Fruit fly (Drosophila melanogaster) whole organism, embryonic: ENCODE results near the gene mbt.
A peak's percentile ranks its signal among the peaks of the same experiment; 100 is the strongest.

Experiments used
- Atf6 ChIP-seq: fragments of 200-800 bp; sonication (Bioruptor generic); IDR thresholded peaks from 2 replicates; pipeline ENCODE4 v1.3.6; 2022; ENCODE audit warnings: missing biosample characterization, missing genetic modification characterization
- CG12769 ChIP-seq: fragments of 200-800 bp; sonication (Bioruptor generic); optimal IDR thresholded peaks from 2 replicates; lab custom pipeline; 2019; ENCODE audit warnings: missing biosample characterization, mild to moderate bottlenecking, missing genetic modification characterization, moderate library complexity
- CG13894 ChIP-seq: fragments of 200-800 bp; sonication (Bioruptor generic); optimal IDR thresholded peaks from 3 replicates; lab custom pipeline; 2018; ENCODE audit warnings: missing biosample characterization, mild to moderate bottlenecking, missing genetic modification characterization, moderate library complexity
- CG14710 ChIP-seq: fragments of 200-800 bp; sonication (Bioruptor generic); optimal IDR thresholded peaks from 3 replicates; lab custom pipeline; 2019; ENCODE audit warnings: missing biosample characterization, mild to moderate bottlenecking, missing genetic modification characterization, moderate library complexity
- CG1603 ChIP-seq: fragments of 200-800 bp; sonication (Bioruptor generic); optimal IDR thresholded peaks from 2 replicates; lab custom pipeline; 2019; ENCODE audit warnings: missing biosample characterization, mild to moderate bottlenecking, missing genetic modification characterization, moderate library complexity
- CG17328 ChIP-seq: fragments of 200-800 bp; sonication (Bioruptor generic); IDR thresholded peaks from 2 replicates; pipeline ENCODE4 v1.3.6; 2022; ENCODE audit warnings: missing biosample characterization, missing genetic modification characterization
- CG17385 ChIP-seq: fragments of 200-800 bp; sonication (Bioruptor generic); optimal IDR thresholded peaks from 3 replicates; lab custom pipeline; 2018; ENCODE audit warnings: missing biosample characterization, mild to moderate bottlenecking, missing genetic modification characterization
- CG2712 ChIP-seq: fragments of 200-800 bp; optimal IDR thresholded peaks from 3 replicates; lab custom pipeline; 2019; ENCODE audit warnings: missing biosample characterization, mild to moderate bottlenecking, missing genetic modification characterization, moderate library complexity
- CG2889 ChIP-seq: fragments of 200-800 bp; sonication (Bioruptor generic); IDR thresholded peaks from 3 replicates; pipeline ENCODE4 v1.3.6; 2022; ENCODE audit warnings: missing biosample characterization, missing genetic modification characterization
- CG31365 ChIP-seq: fragments of 200-800 bp; sonication (Bioruptor generic); optimal IDR thresholded peaks from 2 replicates; lab custom pipeline; 2018; ENCODE audit warnings: missing biosample characterization, mild to moderate bottlenecking, missing genetic modification characterization
- CG31441 ChIP-seq: fragments of 200-800 bp; sonication (Bioruptor generic); IDR thresholded peaks from 2 replicates; pipeline ENCODE4 v1.3.6; 2022; ENCODE audit warnings: missing biosample characterization, missing genetic modification characterization
- CG34224 ChIP-seq: fragments of 200-800 bp; sonication (Bioruptor generic); IDR thresholded peaks from 3 replicates; pipeline ENCODE4 v1.3.6; 2022; ENCODE audit warnings: missing biosample characterization, missing genetic modification characterization; ENCODE audit not compliant: partially characterized antibody
- CG34376 ChIP-seq: fragments of 200-800 bp; sonication (Bioruptor generic); optimal IDR thresholded peaks from 2 replicates; lab custom pipeline; 2018; ENCODE audit warnings: missing biosample characterization, mild to moderate bottlenecking, missing genetic modification characterization
- CG3847 ChIP-seq: fragments of 200-800 bp; sonication (Bioruptor generic); IDR thresholded peaks from 2 replicates; pipeline ENCODE4 v1.3.6; 2022; ENCODE audit warnings: missing biosample characterization, missing genetic modification characterization
- CG7928 ChIP-seq: fragments of 200-800 bp; sonication (Bioruptor generic); optimal IDR thresholded peaks from 2 replicates; lab custom pipeline; 2017; ENCODE audit warnings: missing biosample characterization, mild to moderate bottlenecking, missing genetic modification characterization
- CG7987 ChIP-seq: fragments of 200-800 bp; sonication (Bioruptor generic); optimal IDR thresholded peaks from 2 replicates; lab custom pipeline; 2018; ENCODE audit warnings: missing biosample characterization, mild to moderate bottlenecking, missing genetic modification characterization, moderate library complexity
- CG9727 ChIP-seq: fragments of 200-800 bp; sonication (Bioruptor generic); optimal IDR thresholded peaks from 3 replicates; lab custom pipeline; 2017; ENCODE audit warnings: missing biosample characterization, mild to moderate bottlenecking, missing genetic modification characterization
- CG9797 ChIP-seq: fragments of 200-800 bp; sonication (Bioruptor generic); optimal IDR thresholded peaks from 3 replicates; lab custom pipeline; 2018; ENCODE audit warnings: missing biosample characterization, mild to moderate bottlenecking, missing genetic modification characterization
- CTCF ChIP-seq: fragments of 200-800 bp; sonication (Bioruptor generic); optimal IDR thresholded peaks from 2 replicates; lab custom pipeline; 2017; ENCODE audit warnings: missing biosample characterization, mild to moderate bottlenecking, missing genetic modification characterization, moderate library complexity
- CoRest ChIP-seq: fragments of 200-800 bp; sonication (Bioruptor generic); optimal IDR thresholded peaks from 3 replicates; lab custom pipeline; 2018; ENCODE audit warnings: missing biosample characterization, mild to moderate bottlenecking, missing genetic modification characterization, moderate library complexity
- CrebB ChIP-seq: fragments of 200-800 bp; sonication (Bioruptor generic); optimal IDR thresholded peaks from 3 replicates; lab custom pipeline; 2018; ENCODE audit warnings: missing biosample characterization, mild to moderate bottlenecking, missing genetic modification characterization
- Dref ChIP-seq: fragments of 200-800 bp; sonication (Bioruptor generic); IDR thresholded peaks from 2 replicates; pipeline ENCODE4 v1.3.6; 2022; ENCODE audit warnings: missing biosample characterization, missing genetic modification characterization
- Elba2 ChIP-seq: fragments of 200-800 bp; sonication (Bioruptor generic); optimal IDR thresholded peaks from 3 replicates; lab custom pipeline; 2016; ENCODE audit warnings: missing biosample characterization, missing genetic modification characterization
- GATAe ChIP-seq: fragments of 200-800 bp; sonication (Bioruptor generic); conservative IDR thresholded peaks from 2 replicates; pipeline ENCODE4 v1.3.6; 2022; ENCODE audit warnings: missing biosample characterization, missing genetic modification characterization
- Hr51 ChIP-seq, 2 experiments: fragments of 200-800 bp; sonication (Bioruptor generic); optimal IDR thresholded peaks; 2 replicates in 1 of 2; 3 replicates in 1 of 2; lab custom pipeline; 2016 to 2018; ENCODE audit warnings: missing biosample characterization in 2 of 2, missing genetic modification characterization in 2 of 2, mild to moderate bottlenecking in 1 of 2, moderate library complexity in 1 of 2
- Lhr ChIP-seq: fragments of 200-800 bp; sonication (Bioruptor generic); optimal IDR thresholded peaks from 3 replicates; lab custom pipeline; 2017; ENCODE audit warnings: mild to moderate bottlenecking, missing biosample characterization, missing genetic modification reagents, missing genetic modification characterization
- Med ChIP-seq: fragments of 200-800 bp; sonication (Bioruptor generic); peaks from one replicate; lab custom pipeline; 2016; ENCODE audit warnings: missing biosample characterization, missing genetic modification characterization, mild to moderate bottlenecking, inconsistent platforms, moderate library complexity
- Myb ChIP-seq: fragments of 200-800 bp; sonication (Bioruptor generic); optimal IDR thresholded peaks from 2 replicates; lab custom pipeline; 2016; ENCODE audit warnings: missing biosample characterization, missing genetic modification characterization
- Opbp ChIP-seq: fragments of 200-800 bp; sonication (Bioruptor generic); IDR thresholded peaks from 3 replicates; pipeline ENCODE4 v1.3.6; 2022; ENCODE audit warnings: missing biosample characterization, missing genetic modification characterization; ENCODE audit not compliant: partially characterized antibody
- Pdp1 ChIP-seq, 2 experiments: fragments of 200-800 bp; sonication (Bioruptor generic); optimal IDR thresholded peaks; 3 replicates each; lab custom pipeline; 2016; ENCODE audit warnings: missing biosample characterization in 2 of 2, missing genetic modification characterization in 2 of 2, mild to moderate bottlenecking in 1 of 2, moderate library complexity in 1 of 2
- Ravus ChIP-seq: fragments of 200-800 bp; sonication (Bioruptor generic); IDR thresholded peaks from 2 replicates; pipeline ENCODE4 v1.3.6; 2022; ENCODE audit warnings: missing biosample characterization, missing genetic modification characterization
- Sry-δ ChIP-seq: fragments of 200-800 bp; sonication (Bioruptor generic); optimal IDR thresholded peaks from 2 replicates; lab custom pipeline; 2016; ENCODE audit warnings: missing biosample characterization, missing genetic modification characterization
- Taf1 ChIP-seq: fragments of 200-800 bp; sonication (Bioruptor generic); IDR thresholded peaks from 2 replicates; pipeline ENCODE4 v1.3.6; 2022; ENCODE audit warnings: missing biosample characterization, missing genetic modification characterization
- chif ChIP-seq, 2 experiments: fragments of 200-800 bp; sonication (Bioruptor generic); optimal IDR thresholded peaks; 3 replicates each; lab custom pipeline; 2016; ENCODE audit warnings: missing biosample characterization in 2 of 2, missing genetic modification characterization in 2 of 2
- crc ChIP-seq: fragments of 200-800 bp; sonication (Bioruptor generic); optimal IDR thresholded peaks from 2 replicates; lab custom pipeline; 2016; ENCODE audit warnings: missing biosample characterization, missing genetic modification characterization
- da ChIP-seq: fragments of 200-800 bp; sonication (Bioruptor generic); optimal IDR thresholded peaks from 2 replicates; lab custom pipeline; 2016; ENCODE audit warnings: missing biosample characterization, missing genetic modification characterization
- dpn ChIP-seq, 2 experiments: fragments of 200-800 bp; sonication (Bioruptor generic); optimal IDR thresholded peaks; 3 replicates each; lab custom pipeline; 2016; ENCODE audit warnings: missing biosample characterization in 2 of 2, missing genetic modification characterization in 2 of 2
- ftz-f1 ChIP-seq: fragments of 200-800 bp; sonication (Bioruptor generic); optimal IDR thresholded peaks from 2 replicates; lab custom pipeline; 2016; ENCODE audit warnings: missing biosample characterization, missing genetic modification characterization
- gfzf ChIP-seq: fragments of 200-800 bp; sonication (Bioruptor generic); optimal IDR thresholded peaks from 2 replicates; lab custom pipeline; 2016; ENCODE audit warnings: missing biosample characterization, mild to moderate bottlenecking, missing genetic modification characterization, moderate library complexity
- kah ChIP-seq: fragments of 200-800 bp; sonication (Bioruptor generic); optimal IDR thresholded peaks from 2 replicates; lab custom pipeline; 2018; ENCODE audit warnings: missing biosample characterization, mild to moderate bottlenecking, missing genetic modification characterization
- lola ChIP-seq, 3 experiments: fragments of >200 bp in 2 of 3; fragments of 200-800 bp in 1 of 3; sonication (Bioruptor generic) in 1 of 3; optimal IDR thresholded peaks; 2 replicates each; lab custom pipeline; 2017 to 2019; ENCODE audit warnings: missing biosample characterization in 3 of 3, missing genetic modification characterization in 3 of 3, mild to moderate bottlenecking in 1 of 3, moderate library complexity in 1 of 3
- org-1 ChIP-seq: fragments of 200-800 bp; sonication (Bioruptor generic); optimal IDR thresholded peaks from 2 replicates; lab custom pipeline; 2017; ENCODE audit warnings: missing biosample characterization, missing genetic modification characterization
- pzg ChIP-seq: fragments of 200-800 bp; sonication (Bioruptor generic); optimal IDR thresholded peaks from 3 replicates; lab custom pipeline; 2018; ENCODE audit warnings: missing biosample characterization, mild to moderate bottlenecking, missing genetic modification characterization, moderate library complexity
- rib ChIP-seq: fragments of 200-800 bp; sonication (Bioruptor generic); IDR thresholded peaks from 2 replicates; pipeline ENCODE4 v1.3.6; 2022; ENCODE audit warnings: missing biosample characterization, missing genetic modification characterization
- scrt ChIP-seq: fragments of 200-800 bp; sonication (Bioruptor generic); optimal IDR thresholded peaks from 2 replicates; lab custom pipeline; 2018; ENCODE audit warnings: missing biosample characterization, mild to moderate bottlenecking, missing genetic modification characterization, moderate library complexity
- so ChIP-seq: fragments of 200-800 bp; sonication (Bioruptor generic); IDR thresholded peaks from 3 replicates; pipeline ENCODE4 v1.3.6; 2022; ENCODE audit warnings: missing biosample characterization, missing genetic modification characterization
- stwl ChIP-seq: fragments of 200-800 bp; sonication (Bioruptor generic); optimal IDR thresholded peaks from 3 replicates; lab custom pipeline; 2018; ENCODE audit warnings: missing biosample characterization, mild to moderate bottlenecking, missing genetic modification characterization, moderate library complexity
- tap ChIP-seq: fragments of 200-800 bp; optimal IDR thresholded peaks from 3 replicates; lab custom pipeline; 2019; ENCODE audit warnings: missing biosample characterization, mild to moderate bottlenecking, missing genetic modification characterization, moderate library complexity
- tup ChIP-seq: fragments of 200-800 bp; sonication (Bioruptor generic); optimal IDR thresholded peaks from 2 replicates; lab custom pipeline; 2016; ENCODE audit warnings: missing biosample characterization, mild to moderate bottlenecking, missing genetic modification characterization, moderate library complexity
- wdn ChIP-seq: fragments of 200-800 bp; sonication (Bioruptor generic); IDR thresholded peaks from 2 replicates; pipeline ENCODE4 v1.3.6; 2022; ENCODE audit warnings: missing biosample characterization, missing genetic modification characterization

mbt gene

dm6 chrX:16598336-16598977 lies 12.0 kb upstream of the mbt start (continued):
- TF ChIP-seq tup = no peak
- TF ChIP-seq tap (tag; lab: Kevin White, UChicago) = no peak
- TF ChIP-seq Dref (GFP tag; lab: Robert Waterston, UW) = peak; percentile 32; the same call in 1 of the 2 replicates
- no peak for TF ChIP-seq Elba2 (GFP tag; lab: Kevin White, UChicago)
- TF ChIP-seq CG1603 (tag; lab: Kevin White, UChicago) = peak; percentile 26
- TF ChIP-seq Med (GFP tag; lab: Kevin White, UChicago) = peak; percentile 65
- TF ChIP-seq so (GFP tag; lab: Robert Waterston, UW) = no peak
- peak in 1 of 3 experiments; percentile 14 for TF ChIP-seq lola (GFP tag; optimal IDR thresholded peaks at IDR 0.05; lab: Kevin White, UChicago)
- no peak for TF ChIP-seq ftz-f1 (GFP tag; lab: Kevin White, UChicago)
- peak; percentile 2 for TF ChIP-seq Lhr (GFP tag; lab: Kevin White, UChicago)
- TF ChIP-seq Opbp = peak; percentile 39; the same call in 1 of the 3 replicates
- no peak for TF ChIP-seq CG17328 (GFP tag; lab: Robert Waterston, UW)
- peak; percentile 56 for TF ChIP-seq gfzf (GFP tag; lab: Kevin White, UChicago)
- TF ChIP-seq CG2889 (GFP tag; lab: Robert Waterston, UW) = no peak
- no peak for TF ChIP-seq Hr51 (GFP tag; optimal IDR thresholded peaks at IDR 0.05; lab: Kevin White, UChicago)
- TF ChIP-seq stwl (tag; lab: Kevin White, UChicago) = peak; percentile 26
- TF ChIP-seq CrebB = peak; percentile 5
- TF ChIP-seq CG13894 (tag; lab: Kevin White, UChicago) = no peak
- peak; percentile 42 for TF ChIP-seq Sry-δ
- peak; percentile 36; the same call in 1 of the 2 replicates for TF ChIP-seq CG31441 (GFP tag; lab: Robert Waterston, UW)
- peak; percentile 4 for TF ChIP-seq CG34376
- TF ChIP-seq wdn (GFP tag; lab: Robert Waterston, UW) = no peak
- no peak for TF ChIP-seq crc (GFP tag; lab: Kevin White, UChicago)
- peak in 1 of 2 experiments; percentile 1 for TF ChIP-seq dpn (GFP tag; optimal IDR thresholded peaks at IDR 0.05; lab: Kevin White, UChicago)
- no peak for TF ChIP-seq CG31365 (tag; lab: Kevin White, UChicago)
- no peak for TF ChIP-seq CTCF
- no peak for TF ChIP-seq CG17385 (GFP tag; lab: Kevin White, UChicago)
- TF ChIP-seq CG14710 (tag; lab: Kevin White, UChicago) = peak; percentile 42
- TF ChIP-seq GATAe (GFP tag; lab: Robert Waterston, UW) = no peak
- no peak for TF ChIP-seq da (GFP tag; lab: Kevin White, UChicago)
- TF ChIP-seq Atf6 (GFP tag; lab: Robert Waterston, UW) = no peak
- peak; percentile 42 for TF ChIP-seq CG9797
- no peak for TF ChIP-seq CG34224 (GFP tag; lab: Robert Waterston, UW)
- TF ChIP-seq Taf1 (GFP tag; lab: Robert Waterston, UW) = no peak
- no peak for TF ChIP-seq rib (GFP tag; lab: Robert Waterston, UW)
- peak; percentile 92 for TF ChIP-seq CG7928 (GFP tag; lab: Kevin White, UChicago)
- no peak for TF ChIP-seq chif (GFP tag; optimal IDR thresholded peaks at IDR 0.05; lab: Kevin White, UChicago)
- TF ChIP-seq CG9727 (GFP tag; lab: Kevin White, UChicago) = peak; percentile 0
- TF ChIP-seq CG3847 = no peak
- TF ChIP-seq pzg (GFP tag; lab: Kevin White, UChicago) = peak; percentile 33
- peak; percentile 41 for TF ChIP-seq kah (GFP tag; lab: Kevin White, UChicago)
- TF ChIP-seq CoRest (tag; lab: Kevin White, UChicago) = peak; percentile 27
- TF ChIP-seq CG2712 = peak; percentile 3
- no peak for TF ChIP-seq CG12769
- TF ChIP-seq CG7987 (GFP tag; lab: Kevin White, UChicago) = peak; percentile 9
- no peak for TF ChIP-seq Ravus
- TF ChIP-seq Myb (GFP tag; lab: Kevin White, UChicago) = peak; percentile 8
- peak in 1 of 2 experiments; percentile 23 for TF ChIP-seq Pdp1 (GFP tag; optimal IDR thresholded peaks at IDR 0.05; lab: Kevin White, UChicago)
- no peak for TF ChIP-seq org-1 (GFP tag; lab: Kevin White, UChicago)
- no peak for TF ChIP-seq scrt (GFP tag; lab: Kevin White, UChicago)
